Worm (Caenorhabditis elegans) whole organism, L4 larva: ENCODE measurements around the gene C03B1.7.

Source experiments
- D1046.2 ChIP-seq: fragments of 200-800 bp; sonication (Bioruptor generic); IDR thresholded peaks from 2 replicates; pipeline ENCODE4 v1.3.6; 2022; ENCODE audit warnings: missing genetic modification characterization, missing compliant biosample characterization
- ceh-20 ChIP-seq: fragments of 200-800 bp; sonication (Bioruptor generic); IDR thresholded peaks from 2 replicates; pipeline ENCODE4 v1.3.6; 2022; ENCODE audit warnings: missing genetic modification reagents, missing genetic modification characterization, missing compliant biosample characterization
- unc-39 ChIP-seq: sonication (generic microtip); optimal IDR thresholded peaks from 2 replicates; lab custom pipeline; 2017; ENCODE audit warnings: missing biosample characterization, missing genetic modification characterization

- TF ChIP-seq D1046.2 (GFP tag; lab: Robert Waterston, UW) (no peak), ceh-20 (GFP tag; lab: Robert Waterston, UW) (no peak), unc-39 (tag; lab: Kevin White, UChicago) (no peak)
Observed at ce11 chrX:6391491-6391890, 49.9 kb downstream of the C03B1.7 start, which contains the start of gene igcm-2.
